Fruit fly (Drosophila melanogaster) whole organism, pupa: ENCODE results near the gene Sec13.

ENCODE experiments used
- CG10348 ChIP-seq: fragments of 200-800 bp; sonication (Bioruptor generic); IDR thresholded peaks from 2 replicates; pipeline ENCODE4 v1.3.6; 2022; ENCODE audit warnings: missing biosample characterization, missing genetic modification characterization
- CG12605 ChIP-seq: fragments of 200-800 bp; sonication (Bioruptor generic); IDR thresholded peaks from 2 replicates; pipeline ENCODE4 v1.3.6; 2022; ENCODE audit warnings: missing biosample characterization, missing genetic modification characterization
- CG13204 ChIP-seq: fragments of 200-800 bp; sonication (Bioruptor generic); optimal IDR thresholded peaks from 2 replicates; lab custom pipeline; 2018; ENCODE audit warnings: missing biosample characterization, mild to moderate bottlenecking, missing genetic modification characterization, moderate library complexity
- CG14655 ChIP-seq: fragments of 200-800 bp; sonication (Bioruptor generic); optimal IDR thresholded peaks from 3 replicates; lab custom pipeline; 2017; ENCODE audit warnings: mild to moderate bottlenecking, missing biosample characterization, missing genetic modification reagents, missing genetic modification characterization
- CG4496 ChIP-seq: fragments of 200-800 bp; sonication (Bioruptor generic); IDR thresholded peaks from 3 replicates; pipeline ENCODE4 v1.3.6; 2022; ENCODE audit warnings: missing biosample characterization, missing genetic modification characterization
- CG8159 ChIP-seq: fragments of 200-800 bp; sonication (Bioruptor generic); optimal IDR thresholded peaks from 3 replicates; lab custom pipeline; 2018; ENCODE audit warnings: missing biosample characterization, mild to moderate bottlenecking, missing genetic modification characterization, moderate library complexity
- CG9948 ChIP-seq: fragments of 200-800 bp; sonication (Bioruptor generic); optimal IDR thresholded peaks from 2 replicates; lab custom pipeline; 2018; ENCODE audit warnings: missing biosample characterization, mild to moderate bottlenecking, missing genetic modification characterization, moderate library complexity
- D1 ChIP-seq: fragments of 200-800 bp; sonication (Bioruptor generic); optimal IDR thresholded peaks from 2 replicates; lab custom pipeline; 2018; ENCODE audit warnings: missing biosample characterization, mild to moderate bottlenecking, missing genetic modification characterization, moderate library complexity
- EcR ChIP-seq: fragments of 200-800 bp; sonication (Bioruptor generic); optimal IDR thresholded peaks from 3 replicates; lab custom pipeline; 2019; ENCODE audit warnings: missing biosample characterization, missing genetic modification characterization, mild to moderate bottlenecking, moderate library complexity, missing genetic modification reagents
- Ets98B ChIP-seq: fragments of 200-800 bp; sonication (Bioruptor generic); IDR thresholded peaks from 2 replicates; pipeline ENCODE4 v1.3.6; 2022; ENCODE audit warnings: missing biosample characterization, missing genetic modification characterization
- Pif1B ChIP-seq: fragments of 200-800 bp; sonication (Bioruptor generic); optimal IDR thresholded peaks from 3 replicates; lab custom pipeline; 2016; ENCODE audit warnings: missing biosample characterization, missing genetic modification characterization
- Snoo ChIP-seq: fragments of 200-800 bp; sonication (Bioruptor generic); optimal IDR thresholded peaks from 3 replicates; lab custom pipeline; 2017; ENCODE audit warnings: missing biosample characterization, mild to moderate bottlenecking, missing genetic modification characterization, inconsistent platforms
- gl ChIP-seq: fragments of 200-800 bp; sonication (Bioruptor generic); optimal IDR thresholded peaks from 2 replicates; lab custom pipeline; 2018; ENCODE audit warnings: missing biosample characterization, mild to moderate bottlenecking, missing genetic modification characterization
- rn ChIP-seq: fragments of 200-800 bp; sonication (Bioruptor generic); IDR thresholded peaks from 2 replicates; pipeline ENCODE4 v1.3.6; 2022; ENCODE audit warnings: missing biosample characterization, missing genetic modification characterization

DNA sequence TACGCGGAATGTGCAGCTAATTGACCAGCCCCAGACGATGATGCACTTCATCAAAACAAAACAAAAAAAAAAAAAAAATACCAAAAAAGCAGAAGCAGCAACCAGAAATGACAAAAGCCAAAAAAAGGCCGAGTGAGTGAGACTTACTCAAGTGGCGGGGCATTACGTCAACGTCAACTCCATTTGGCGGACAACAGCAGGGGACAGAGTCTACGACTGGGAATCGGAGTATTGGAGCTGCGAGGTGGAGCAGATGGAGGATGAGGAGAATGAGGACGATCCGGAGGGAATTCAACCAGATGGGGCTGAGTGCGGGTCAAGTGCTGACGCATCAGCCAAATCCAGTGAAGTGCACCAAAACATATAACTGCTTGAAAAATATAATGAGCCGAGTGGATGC is 45.4 kb downstream of the Sec13 start:
- no peak for TF ChIP-seq CG10348 (GFP tag; lab: Robert Waterston, UW)
- no peak for TF ChIP-seq CG9948
- TF ChIP-seq CG4496 (GFP tag; lab: Robert Waterston, UW), result no peak
- TF ChIP-seq Snoo (tag; lab: Kevin White, UChicago), result no peak
- TF ChIP-seq gl, result no peak
- TF ChIP-seq CG13204 (GFP tag; lab: Kevin White, UChicago), result no peak
- peak; percentile 13 for TF ChIP-seq Pif1B (GFP tag; lab: Kevin White, UChicago)
- no peak for TF ChIP-seq Ets98B (GFP tag; lab: Robert Waterston, UW)
- no peak for TF ChIP-seq D1 (tag; lab: Kevin White, UChicago)
- no peak for TF ChIP-seq rn
- TF ChIP-seq CG8159, result no peak
- no peak for TF ChIP-seq CG12605 (GFP tag; lab: Robert Waterston, UW)
- no peak for TF ChIP-seq CG14655
- no peak for TF ChIP-seq EcR (GFP tag; lab: Kevin White, UChicago)
